ENCODE assay signal across 1 fruit fly cellular context in genomic region chr3R:6351181-6351580, dm6.
TF ChIP-seq lines count a peak whose summit lies in the region.

No protein-coding gene starts in this region.

TF ChIP-seq in whole organism, embryonic, 481 proteins besides CTCF, POLR2A, EP300 and RAD21 (continued from another document and continues in another):
- TF ChIP-seq CG2120 (GFP tag; optimal IDR thresholded peaks at IDR 0.05; lab: Kevin White, UChicago) (no peak), Stat92E (GFP tag; optimal IDR thresholded peaks at IDR 0.05; lab: Kevin White, UChicago) (no peak), CG4820 (GFP tag; optimal IDR thresholded peaks at IDR 0.05; lab: Kevin White, UChicago) (no peak), CG31224 (GFP tag; IDR thresholded peaks at IDR 0.05; lab: Robert Waterston, UW) (no peak), CG1233 (GFP tag; optimal IDR thresholded peaks at IDR 0.05; lab: Kevin White, UChicago) (no peak), E2f1 (GFP tag; IDR thresholded peaks at IDR 0.05; lab: Robert Waterston, UW) (no peak), tgo (GFP tag; IDR thresholded peaks at IDR 0.05; lab: Robert Waterston, UW) (no peak), Jarid2 (GFP tag; optimal IDR thresholded peaks at IDR 0.05; lab: Kevin White, UChicago) (no peak), ranshi (GFP tag; IDR thresholded peaks at IDR 0.05; lab: Robert Waterston, UW) (no peak), sens (GFP tag; lab: Kevin White, UChicago) (no peak), CG10959 (GFP tag; IDR thresholded peaks at IDR 0.05; lab: Robert Waterston, UW) (no peak), BtbVII (GFP tag; optimal IDR thresholded peaks at IDR 0.05; lab: Kevin White, UChicago) (no peak), bowl (GFP tag; IDR thresholded peaks at IDR 0.05; lab: Robert Waterston, UW) (no peak), Neu2 (GFP tag; optimal IDR thresholded peaks at IDR 0.05; lab: Kevin White, UChicago; ENCODE audit: borderline replicate concordance) (peak; percentile 39), CG17328 (GFP tag; IDR thresholded peaks at IDR 0.05; lab: Robert Waterston, UW) (no peak), yki (optimal IDR thresholded peaks at IDR 0.05; lab: Kevin White, UChicago) (no peak), dati (GFP tag; IDR thresholded peaks at IDR 0.05; lab: Robert Waterston, UW) (no peak), stwl (tag; optimal IDR thresholded peaks at IDR 0.05; lab: Kevin White, UChicago) (no peak), CG18764 (GFP tag; optimal IDR thresholded peaks at IDR 0.05; lab: Kevin White, UChicago) (no peak), CG34224 (GFP tag; IDR thresholded peaks at IDR 0.05; lab: Robert Waterston, UW; ENCODE audit: partially characterized antibody) (no peak), Optix (GFP tag; IDR thresholded peaks at IDR 0.05; lab: Robert Waterston, UW) (no peak), Side (GFP tag; optimal IDR thresholded peaks at IDR 0.05; lab: Kevin White, UChicago) (no peak), Hey (tag; optimal IDR thresholded peaks at IDR 0.05; lab: Kevin White, UChicago) (no peak), schlank (tag; optimal IDR thresholded peaks at IDR 0.05; lab: Kevin White, UChicago) (no peak), Tbp (GFP tag; optimal IDR thresholded peaks at IDR 0.05; lab: Kevin White, UChicago) (no peak), CG10321 (GFP tag; IDR thresholded peaks at IDR 0.05; lab: Robert Waterston, UW) (no peak), HLHmδ (GFP tag; optimal IDR thresholded peaks at IDR 0.05; lab: Kevin White, UChicago) (peak; percentile 20), MBD-R2 (GFP tag; IDR thresholded peaks at IDR 0.05; lab: Robert Waterston, UW) (peak; percentile 13; the same call in 1 of the 2 replicates), CG4730 (GFP tag; IDR thresholded peaks at IDR 0.05; lab: Robert Waterston, UW) (no peak), CG12155 (GFP tag; optimal IDR thresholded peaks at IDR 0.05; lab: Kevin White, UChicago) (no peak), CG6813 (GFP tag; optimal IDR thresholded peaks at IDR 0.05; lab: Kevin White, UChicago) (peak; percentile 21), Aef1 (GFP tag; IDR thresholded peaks at IDR 0.05; lab: Robert Waterston, UW) (no peak), onecut (GFP tag; IDR thresholded peaks at IDR 0.05; lab: Robert Waterston, UW) (peak; percentile 84), GATAe (GFP tag; conservative IDR thresholded peaks at IDR 0.05; lab: Robert Waterston, UW) (no peak), CG4328 (GFP tag; optimal IDR thresholded peaks at IDR 0.05; lab: Kevin White, UChicago) (no peak), ci (GFP tag; IDR thresholded peaks at IDR 0.05; lab: Robert Waterston, UW) (no peak; the same call in 2 of the 3 replicates), ind (GFP tag; optimal IDR thresholded peaks at IDR 0.05; lab: Kevin White, UChicago) (no peak), Taf1 (GFP tag; IDR thresholded peaks at IDR 0.05; lab: Robert Waterston, UW) (no peak), CG18011 (GFP tag; optimal IDR thresholded peaks at IDR 0.05; lab: Kevin White, UChicago) (no peak), stc (GFP tag; IDR thresholded peaks at IDR 0.05; lab: Robert Waterston, UW) (0 out of 2 replicates have a peak, but pooled peaks have one; percentile 11), crp (GFP tag; optimal IDR thresholded peaks at IDR 0.05; lab: Kevin White, UChicago) (no peak), CG11723 (GFP tag; optimal IDR thresholded peaks at IDR 0.05; lab: Kevin White, UChicago) (no peak), CG34422 (GFP tag; IDR thresholded peaks at IDR 0.05; lab: Robert Waterston, UW) (no peak), CG1832 (GFP tag; optimal IDR thresholded peaks at IDR 0.05; lab: Kevin White, UChicago) (no peak), kah (GFP tag; optimal IDR thresholded peaks at IDR 0.05; lab: Kevin White, UChicago) (no peak), CG11456 (GFP tag; IDR thresholded peaks at IDR 0.05; lab: Robert Waterston, UW) (no peak), knrl (GFP tag; IDR thresholded peaks at IDR 0.05; lab: Robert Waterston, UW; ENCODE audit: partially characterized antibody) (no peak), CG4424 (GFP tag; optimal IDR thresholded peaks at IDR 0.05; lab: Kevin White, UChicago) (no peak), HLH3B (GFP tag; IDR thresholded peaks at IDR 0.05; lab: Robert Waterston, UW) (no peak), CG17361 (GFP tag; IDR thresholded peaks at IDR 0.05; lab: Robert Waterston, UW) (no peak), CG12299 (tag; optimal IDR thresholded peaks at IDR 0.05; lab: Kevin White, UChicago) (no peak), unc-4 (GFP tag; IDR thresholded peaks at IDR 0.05; lab: Robert Waterston, UW; ENCODE audit: partially characterized antibody) (no peak), lilli (GFP tag; optimal IDR thresholded peaks at IDR 0.05; lab: Kevin White, UChicago) (no peak), CG13624 (GFP tag; optimal IDR thresholded peaks at IDR 0.05; lab: Kevin White, UChicago) (no peak), tup (GFP tag; optimal IDR thresholded peaks at IDR 0.05; lab: Kevin White, UChicago) (no peak), Lhr (GFP tag; optimal IDR thresholded peaks at IDR 0.05; lab: Kevin White, UChicago) (no peak), Mrtf (GFP tag; IDR thresholded peaks at IDR 0.05; lab: Robert Waterston, UW) (no peak), Atf3 (GFP tag; optimal IDR thresholded peaks at IDR 0.05; lab: Kevin White, UChicago) (no peak), mld (GFP tag; IDR thresholded peaks at IDR 0.05; lab: Robert Waterston, UW; ENCODE audit: partially characterized antibody) (no peak), CG15696 (tag; optimal IDR thresholded peaks at IDR 0.05; lab: Kevin White, UChicago) (no peak), Meics (GFP tag; optimal IDR thresholded peaks at IDR 0.05; lab: Kevin White, UChicago) (no peak), z (GFP tag; IDR thresholded peaks at IDR 0.05; lab: Robert Waterston, UW) (0 out of 3 replicates have a peak, but pooled peaks have one; percentile 31), ERR (GFP tag; optimal IDR thresholded peaks at IDR 0.05; lab: Kevin White, UChicago) (no peak), wek (GFP tag; optimal IDR thresholded peaks at IDR 0.05; lab: Kevin White, UChicago) (no peak), CG14050 (GFP tag; IDR thresholded peaks at IDR 0.05; lab: Robert Waterston, UW) (no peak), Gug (GFP tag; IDR thresholded peaks at IDR 0.05; lab: Robert Waterston, UW) (no peak), CG17568 (GFP tag; optimal IDR thresholded peaks at IDR 0.05; lab: Kevin White, UChicago) (no peak), grn (GFP tag; optimal IDR thresholded peaks at IDR 0.05; lab: Kevin White, UChicago) (no peak), Lpt (GFP tag; optimal IDR thresholded peaks at IDR 0.05; lab: Kevin White, UChicago) (no peak), CG2875 (GFP tag; optimal IDR thresholded peaks at IDR 0.05; lab: Kevin White, UChicago) (no peak), Poxn (GFP tag; IDR thresholded peaks at IDR 0.05; lab: Robert Waterston, UW) (no peak), pfk (GFP tag; optimal IDR thresholded peaks at IDR 0.05; lab: Kevin White, UChicago) (no peak), CG3847 (GFP tag; IDR thresholded peaks at IDR 0.05; lab: Robert Waterston, UW) (no peak), fu2 (GFP tag; optimal IDR thresholded peaks at IDR 0.05; lab: Kevin White, UChicago) (no peak), CG30020 (tag; optimal IDR thresholded peaks at IDR 0.05; lab: Kevin White, UChicago) (no peak), dan (GFP tag; IDR thresholded peaks at IDR 0.05; lab: Robert Waterston, UW) (no peak), nom (GFP tag; optimal IDR thresholded peaks at IDR 0.05; lab: Kevin White, UChicago) (peak; percentile 35), eyg (GFP tag; optimal IDR thresholded peaks at IDR 0.05; lab: Kevin White, UChicago) (no peak), CG31388 (GFP tag; optimal IDR thresholded peaks at IDR 0.05; lab: Kevin White, UChicago) (no peak), pum (GFP tag; optimal IDR thresholded peaks at IDR 0.05; lab: Kevin White, UChicago) (no peak), Hsf (GFP tag; optimal IDR thresholded peaks at IDR 0.05; lab: Kevin White, UChicago) (no peak), psq (GFP tag; optimal IDR thresholded peaks at IDR 0.05; lab: Kevin White, UChicago) (no peak), CG6765 (GFP tag; optimal IDR thresholded peaks at IDR 0.05; lab: Kevin White, UChicago) (no peak), NC2α (GFP tag; optimal IDR thresholded peaks at IDR 0.05; lab: Kevin White, UChicago) (no peak), da (GFP tag; optimal IDR thresholded peaks at IDR 0.05; lab: Kevin White, UChicago) (no peak), HLH54F (GFP tag; optimal IDR thresholded peaks at IDR 0.05; lab: Kevin White, UChicago) (no peak), Hr3 (GFP tag; optimal IDR thresholded peaks at IDR 0.05; lab: Kevin White, UChicago) (no peak), CG9437 (GFP tag; optimal IDR thresholded peaks at IDR 0.05; lab: Kevin White, UChicago) (peak; percentile 22), cg (GFP tag; optimal IDR thresholded peaks at IDR 0.05; lab: Kevin White, UChicago) (peak; percentile 85), CG7357 (GFP tag; IDR thresholded peaks at IDR 0.05; lab: Robert Waterston, UW) (no peak), NfI (GFP tag; optimal IDR thresholded peaks at IDR 0.05; lab: Kevin White, UChicago) (no peak), MESR4 (GFP tag; optimal IDR thresholded peaks at IDR 0.05; lab: Kevin White, UChicago) (peak; percentile 51), dimm (GFP tag; IDR thresholded peaks at IDR 0.05; lab: Robert Waterston, UW) (no peak), zfh2 (GFP tag; optimal IDR thresholded peaks at IDR 0.05; lab: Kevin White, UChicago) (no peak), p53 (GFP tag; optimal IDR thresholded peaks at IDR 0.05; lab: Kevin White, UChicago) (no peak), CG1024 (GFP tag; IDR thresholded peaks at IDR 0.05; lab: Robert Waterston, UW) (no peak), BEAF-32 (GFP tag; optimal IDR thresholded peaks at IDR 0.05; lab: Kevin White, UChicago) (no peak), cad (GFP tag; optimal IDR thresholded peaks at IDR 0.05; lab: Kevin White, UChicago) (peak; percentile 61), CG2712 (tag; optimal IDR thresholded peaks at IDR 0.05; lab: Kevin White, UChicago) (no peak), CG8765 (GFP tag; IDR thresholded peaks at IDR 0.05; lab: Robert Waterston, UW) (no peak), CG12769 (tag; optimal IDR thresholded peaks at IDR 0.05; lab: Kevin White, UChicago) (no peak), gsb (GFP tag; IDR thresholded peaks at IDR 0.05; lab: Robert Waterston, UW) (no peak), CG6791 (GFP tag; IDR thresholded peaks at IDR 0.05; lab: Robert Waterston, UW; ENCODE audit: partially characterized antibody) (no peak), sna (GFP tag; IDR thresholded peaks at IDR 0.05; lab: Robert Waterston, UW; ENCODE audit: partially characterized antibody) (no peak), CG4854 (GFP tag; optimal IDR thresholded peaks at IDR 0.05; lab: Kevin White, UChicago) (no peak), CG3163 (GFP tag; optimal IDR thresholded peaks at IDR 0.05; lab: Kevin White, UChicago) (no peak), C15 (GFP tag; IDR thresholded peaks at IDR 0.05; lab: Robert Waterston, UW) (no peak), CG17829 (tag; optimal IDR thresholded peaks at IDR 0.05; lab: Kevin White, UChicago) (no peak), CG12104 (GFP tag; optimal IDR thresholded peaks at IDR 0.05; lab: Kevin White, UChicago) (no peak), Hr39 (optimal IDR thresholded peaks at IDR 0.05; lab: Kevin White, UChicago) (no peak), CG7271 (tag; optimal IDR thresholded peaks at IDR 0.05; lab: Kevin White, UChicago) (no peak), CG5953 (GFP tag; IDR thresholded peaks at IDR 0.05; lab: Robert Waterston, UW) (no peak), crol (GFP tag; IDR thresholded peaks at IDR 0.05; lab: Robert Waterston, UW) (peak; percentile 61), CG8924 (tag; optimal IDR thresholded peaks at IDR 0.05; lab: Kevin White, UChicago) (no peak), CG11398 (GFP tag; optimal IDR thresholded peaks at IDR 0.05; lab: Kevin White, UChicago) (no peak), CG30431 (GFP tag; optimal IDR thresholded peaks at IDR 0.05; lab: Kevin White, UChicago) (no peak), Six4 (GFP tag; optimal IDR thresholded peaks at IDR 0.05; lab: Kevin White, UChicago) (no peak), Hmr (GFP tag; optimal IDR thresholded peaks at IDR 0.05; lab: Kevin White, UChicago) (no peak), lmd (GFP tag; IDR thresholded peaks at IDR 0.05; lab: Robert Waterston, UW) (no peak), hb (GFP tag; IDR thresholded peaks at IDR 0.05; lab: Robert Waterston, UW; ENCODE audit: partially characterized antibody) (no peak), ftz-f1 (GFP tag; optimal IDR thresholded peaks at IDR 0.05; lab: Kevin White, UChicago) (no peak), CG5245 (GFP tag; optimal IDR thresholded peaks at IDR 0.05; lab: Kevin White, UChicago) (no peak), Kr (GFP tag; optimal IDR thresholded peaks at IDR 0.05; lab: Kevin White, UChicago) (no peak), CG2199 (GFP tag; IDR thresholded peaks at IDR 0.05; lab: Robert Waterston, UW) (peak; percentile 66; the same call in 1 of the 3 replicates), CG17912 (GFP tag; optimal IDR thresholded peaks at IDR 0.05; lab: Kevin White, UChicago) (no peak), CG43689 (GFP tag; IDR thresholded peaks at IDR 0.05; lab: Robert Waterston, UW) (no peak), CG18599 (GFP tag; optimal IDR thresholded peaks at IDR 0.05; lab: Kevin White, UChicago) (no peak), Med (GFP tag; lab: Kevin White, UChicago) (peak; percentile 27), Mad (GFP tag; optimal IDR thresholded peaks at IDR 0.05; lab: Kevin White, UChicago) (no peak), CG8359 (GFP tag; optimal IDR thresholded peaks at IDR 0.05; lab: Kevin White, UChicago; ENCODE audit: borderline replicate concordance) (peak; percentile 43), klu (GFP tag; IDR thresholded peaks at IDR 0.05; lab: Robert Waterston, UW) (no peak), CkIIα-i1 (GFP tag; IDR thresholded peaks at IDR 0.05; lab: Robert Waterston, UW) (no peak), slbo (GFP tag; IDR thresholded peaks at IDR 0.05; lab: Robert Waterston, UW) (no peak), CG17359 (tag; optimal IDR thresholded peaks at IDR 0.05; lab: Kevin White, UChicago) (no peak), pan (optimal IDR thresholded peaks at IDR 0.05; lab: Kevin White, UChicago) (no peak), pan (GFP tag; optimal IDR thresholded peaks at IDR 0.05 in 1 of 2, IDR thresholded peaks at IDR 0.05 in 1 of 2) (peak in 1 of 2 experiments; percentile 22), insv (GFP tag; optimal IDR thresholded peaks at IDR 0.05; lab: Kevin White, UChicago) (peak; percentile 44 to 93), dmrt11E (tag; optimal IDR thresholded peaks at IDR 0.05; lab: Kevin White, UChicago) (no peak), Dfd (GFP tag; optimal IDR thresholded peaks at IDR 0.05; lab: Kevin White, UChicago) (no peak), CG11695 (GFP tag; IDR thresholded peaks at IDR 0.05; lab: Robert Waterston, UW) (no peak; the same call in 2 of the 3 replicates)
